Worm (Caenorhabditis elegans): ENCODE measurements around the gene clec-246.

DNA sequence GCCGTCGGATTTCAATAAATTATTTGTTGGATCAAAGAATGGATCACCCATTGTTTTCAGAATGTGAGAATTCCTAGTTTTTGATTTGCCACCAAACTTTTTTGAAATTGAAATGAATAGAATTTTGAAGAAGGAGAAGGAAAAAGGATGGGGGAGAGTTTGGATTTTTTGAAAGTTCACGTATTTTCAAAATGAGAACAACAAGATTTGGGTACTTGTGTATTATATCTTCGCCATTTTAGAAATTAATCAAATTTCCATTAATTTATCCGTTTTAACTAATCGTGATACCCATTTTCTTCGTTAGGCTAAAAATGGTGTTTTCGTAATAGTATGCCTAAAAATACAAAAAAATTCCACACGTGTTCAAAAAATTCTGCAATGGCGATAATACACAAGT is 17.7 kb upstream of the clec-246 start, which contains the start of gene C14A6.8:
- TF ChIP-seq nhr-237 (tag; optimal IDR thresholded peaks at IDR 0.05) = no peak
- TF ChIP-seq pqm-1 (tag; optimal IDR thresholded peaks at IDR 0.05) = no peak
- TF ChIP-seq nhr-77 (tag; optimal IDR thresholded peaks at IDR 0.05) = no peak
- TF ChIP-seq dve-1 (tag; optimal IDR thresholded peaks at IDR 0.05; ENCODE audit: insufficient read depth) = no peak
- no peak for TF ChIP-seq fkh-10 (GFP tag; optimal IDR thresholded peaks at IDR 0.05)
- no peak for TF ChIP-seq nhr-6 (tag; optimal IDR thresholded peaks at IDR 0.05)
- TF ChIP-seq nhr-76 (tag; optimal IDR thresholded peaks at IDR 0.05) = no peak
- no peak for TF ChIP-seq jun-1 (tag; optimal IDR thresholded peaks at IDR 0.05)
- no peak for TF ChIP-seq ceh-82 (tag; optimal IDR thresholded peaks at IDR 0.05)
- no peak for TF ChIP-seq ceh-44 (GFP tag; IDR thresholded peaks at IDR 0.05)
- no peak for TF ChIP-seq set-16 (GFP tag; IDR thresholded peaks at IDR 0.05)

All from whole organism, L4 larva.